2 fruit fly cellular contexts compared by ENCODE assay signal in the genomic region with DNA sequence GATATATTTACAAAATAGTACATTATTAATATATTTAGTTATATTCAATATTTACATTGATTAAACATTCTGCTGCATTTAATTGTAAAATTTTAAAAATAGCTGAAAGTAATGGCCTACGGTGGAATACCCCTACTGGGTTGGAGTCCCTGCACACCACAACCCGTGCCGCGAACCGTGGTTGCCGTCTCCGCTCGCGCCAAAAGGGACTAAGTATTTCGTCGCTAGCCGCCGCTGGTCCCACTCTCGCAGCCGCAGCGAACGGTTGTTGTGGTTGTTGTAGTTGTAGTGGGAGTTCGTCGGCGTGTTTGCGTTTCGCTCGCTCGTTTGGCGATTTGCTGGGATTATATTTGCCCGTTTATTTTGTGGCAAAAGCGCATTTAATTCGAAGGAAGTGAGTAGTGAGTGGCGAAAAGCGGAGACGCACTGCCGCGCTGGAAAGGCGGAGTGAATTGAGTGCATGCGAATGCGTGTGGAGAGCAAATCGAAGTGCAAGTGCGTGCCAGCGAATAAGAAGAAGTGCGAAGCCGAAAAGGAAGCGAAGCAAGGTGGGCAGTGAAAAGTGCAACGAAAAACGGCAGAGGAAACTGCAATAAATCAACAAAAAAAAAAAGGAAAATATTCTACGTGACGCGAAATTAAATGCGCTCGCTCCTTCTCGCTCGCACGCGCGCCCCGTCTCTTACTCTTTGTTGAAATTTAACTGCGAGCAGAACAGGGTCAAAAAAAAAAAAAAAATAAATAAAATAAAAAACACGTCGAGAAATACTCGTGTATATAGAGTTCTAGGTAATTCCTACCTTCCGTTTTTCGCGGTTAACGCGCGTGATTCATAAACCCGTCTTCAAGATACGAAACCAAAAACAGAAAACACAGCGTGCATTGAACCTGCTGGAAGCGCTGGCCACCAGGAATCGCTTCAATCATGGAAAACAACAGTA.
TF ChIP-seq lines count a peak whose summit lies in the region.

cindr (plus strand) TSS at position 272 of the 941 bp plus-strand sequence.

TF ChIP-seq in whole organism, embryonic, 481 proteins besides CTCF, POLR2A, EP300 and RAD21 (continued from another document and continues in another):
- TF ChIP-seq CG13287 (GFP tag; IDR thresholded peaks at IDR 0.05; lab: Robert Waterston, UW; ENCODE audit: partially characterized antibody) (peak; percentile 54; the same call in 1 of the 2 replicates), Fer3 (tag; optimal IDR thresholded peaks at IDR 0.05; lab: Kevin White, UChicago) (peak; percentile 2), abd-A (tag; optimal IDR thresholded peaks at IDR 0.05; lab: Kevin White, UChicago) (peak; percentile 47), CG8290 (GFP tag; optimal IDR thresholded peaks at IDR 0.05; lab: Kevin White, UChicago) (peak; percentile 67), CG8290 (tag; optimal IDR thresholded peaks at IDR 0.05; lab: Kevin White, UChicago) (peak; percentile 9 to 93), Sry-δ (GFP tag; optimal IDR thresholded peaks at IDR 0.05; lab: Kevin White, UChicago) (peak; percentile 60), Sox102F (GFP tag; optimal IDR thresholded peaks at IDR 0.05; lab: Kevin White, UChicago) (peak; percentile 13), pros (GFP tag; optimal IDR thresholded peaks at IDR 0.05; lab: Kevin White, UChicago) (peak; percentile 26), vvl (GFP tag; IDR thresholded peaks at IDR 0.05; lab: Robert Waterston, UW) (peak; percentile 36), Hr51 (GFP tag; optimal IDR thresholded peaks at IDR 0.05; lab: Kevin White, UChicago) (peak; percentile 26 to 28), scrt (GFP tag; optimal IDR thresholded peaks at IDR 0.05; lab: Kevin White, UChicago) (peak; percentile 40), Sry-β (GFP tag; optimal IDR thresholded peaks at IDR 0.05; lab: Kevin White, UChicago) (peak; percentile 72), fd102C (GFP tag; optimal IDR thresholded peaks at IDR 0.05; lab: Kevin White, UChicago) (no peak), CG5953 (GFP tag; IDR thresholded peaks at IDR 0.05; lab: Robert Waterston, UW) (no peak), CG2199 (GFP tag; IDR thresholded peaks at IDR 0.05; lab: Robert Waterston, UW) (0 out of 3 replicates have a peak, but pooled peaks have one; percentile 62), CG7786 (GFP tag; optimal IDR thresholded peaks at IDR 0.05; lab: Kevin White, UChicago) (peak; percentile 48), ken (GFP tag; IDR thresholded peaks at IDR 0.05; lab: Robert Waterston, UW) (peak; percentile 63; the same call in 2 of the 3 replicates), gce (GFP tag; IDR thresholded peaks at IDR 0.05; lab: Robert Waterston, UW) (no peak; the same call in 1 of the 3 replicates), CG12155 (GFP tag; optimal IDR thresholded peaks at IDR 0.05; lab: Kevin White, UChicago) (peak; percentile 77), Myb (GFP tag; optimal IDR thresholded peaks at IDR 0.05; lab: Kevin White, UChicago) (peak; percentile 70), ems (GFP tag; optimal IDR thresholded peaks at IDR 0.05; lab: Kevin White, UChicago) (peak; percentile 14), luna (GFP tag; optimal IDR thresholded peaks at IDR 0.05; lab: Kevin White, UChicago) (no peak), Dip2 (GFP tag; IDR thresholded peaks at IDR 0.05; lab: Robert Waterston, UW) (no peak), PHDP (tag; optimal IDR thresholded peaks at IDR 0.05; lab: Kevin White, UChicago) (no peak), sug (tag; optimal IDR thresholded peaks at IDR 0.05; lab: Kevin White, UChicago) (peak; percentile 61), CG34376 (GFP tag; optimal IDR thresholded peaks at IDR 0.05; lab: Kevin White, UChicago) (peak; percentile 51), aop (GFP tag; IDR thresholded peaks at IDR 0.05; lab: Robert Waterston, UW) (no peak), CG10979 (tag; optimal IDR thresholded peaks at IDR 0.05; lab: Kevin White, UChicago) (peak; percentile 14), CG1792 (GFP tag; optimal IDR thresholded peaks at IDR 0.05; lab: Kevin White, UChicago) (no peak), Lhr (GFP tag; optimal IDR thresholded peaks at IDR 0.05; lab: Kevin White, UChicago) (peak; percentile 98), corto (GFP tag; optimal IDR thresholded peaks at IDR 0.05; lab: Kevin White, UChicago) (no peak), CG10543 (GFP tag; optimal IDR thresholded peaks at IDR 0.05; lab: Kevin White, UChicago) (peak; percentile 59), sqz (GFP tag; optimal IDR thresholded peaks at IDR 0.05; lab: Kevin White, UChicago) (peak; percentile 81), CrebB (tag; optimal IDR thresholded peaks at IDR 0.05; lab: Kevin White, UChicago) (peak; percentile 39), Six4 (GFP tag; optimal IDR thresholded peaks at IDR 0.05; lab: Kevin White, UChicago) (no peak), sens (GFP tag; lab: Kevin White, UChicago) (peak; percentile 74), CG12104 (GFP tag; optimal IDR thresholded peaks at IDR 0.05; lab: Kevin White, UChicago) (no peak), tap (tag; optimal IDR thresholded peaks at IDR 0.05; lab: Kevin White, UChicago) (peak; percentile 15), CG9817 (tag; optimal IDR thresholded peaks at IDR 0.05; lab: Kevin White, UChicago) (peak; percentile 55), crol (GFP tag; IDR thresholded peaks at IDR 0.05; lab: Robert Waterston, UW) (no peak), CG7745 (tag; optimal IDR thresholded peaks at IDR 0.05; lab: Kevin White, UChicago) (peak; percentile 34), CG7271 (tag; optimal IDR thresholded peaks at IDR 0.05; lab: Kevin White, UChicago) (no peak), lola (GFP tag; optimal IDR thresholded peaks at IDR 0.05; lab: Kevin White, UChicago) (peak in 1 of 3 experiments; percentile 15), inv (GFP tag; IDR thresholded peaks at IDR 0.05; lab: Robert Waterston, UW; ENCODE audit: partially characterized antibody) (peak; percentile 37; the same call in 1 of the 2 replicates), CG2129 (GFP tag; IDR thresholded peaks at IDR 0.05; lab: Robert Waterston, UW; ENCODE audit: partially characterized antibody) (no peak), Atf6 (GFP tag; IDR thresholded peaks at IDR 0.05; lab: Robert Waterston, UW) (peak; percentile 57; the same call in 1 of the 2 replicates), NK7.1 (GFP tag; optimal IDR thresholded peaks at IDR 0.05; lab: Kevin White, UChicago) (no peak), org-1 (GFP tag; optimal IDR thresholded peaks at IDR 0.05; lab: Kevin White, UChicago) (no peak), Mes4 (GFP tag; optimal IDR thresholded peaks at IDR 0.05; lab: Kevin White, UChicago) (no peak), CG6813 (GFP tag; optimal IDR thresholded peaks at IDR 0.05; lab: Kevin White, UChicago) (no peak), CG12299 (tag; optimal IDR thresholded peaks at IDR 0.05; lab: Kevin White, UChicago) (no peak), CG32772 (GFP tag; IDR thresholded peaks at IDR 0.05; lab: Robert Waterston, UW) (no peak), twi (tag; optimal IDR thresholded peaks at IDR 0.05; lab: Kevin White, UChicago) (no peak), Ets97D (GFP tag; optimal IDR thresholded peaks at IDR 0.05; lab: Kevin White, UChicago) (peak; percentile 81), fru (optimal IDR thresholded peaks at IDR 0.05; lab: Kevin White, UChicago) (no peak), CG1603 (tag; optimal IDR thresholded peaks at IDR 0.05; lab: Kevin White, UChicago) (peak; percentile 91), kni (GFP tag; optimal IDR thresholded peaks at IDR 0.05; lab: Kevin White, UChicago) (peak; percentile 70), CG11456 (GFP tag; IDR thresholded peaks at IDR 0.05; lab: Robert Waterston, UW) (peak; percentile 73; the same call in 2 of the 3 replicates), unpg (GFP tag; optimal IDR thresholded peaks at IDR 0.05; lab: Kevin White, UChicago) (no peak)

TF ChIP-seq in whole organism, prepupa, 60 proteins besides CTCF, POLR2A, EP300 and RAD21 (continued from another document):
- TF ChIP-seq CG10669 (GFP tag; optimal IDR thresholded peaks at IDR 0.05; lab: Kevin White, UChicago) (no peak), CG6276 (GFP tag; optimal IDR thresholded peaks at IDR 0.05; lab: Kevin White, UChicago) (peak; percentile 26), acj6 (GFP tag; optimal IDR thresholded peaks at IDR 0.05; lab: Kevin White, UChicago) (no peak), CG16779 (tag; optimal IDR thresholded peaks at IDR 0.05; lab: Kevin White, UChicago) (peak; percentile 60), fd85E (GFP tag; optimal IDR thresholded peaks at IDR 0.05; lab: Kevin White, UChicago) (no peak), CG3919 (GFP tag; optimal IDR thresholded peaks at IDR 0.05; lab: Kevin White, UChicago) (peak; percentile 16), lz (GFP tag; optimal IDR thresholded peaks at IDR 0.05; lab: Kevin White, UChicago) (peak; percentile 6), CG8319 (GFP tag; optimal IDR thresholded peaks at IDR 0.05; lab: Kevin White, UChicago) (no peak), Hr4 (GFP tag; optimal IDR thresholded peaks at IDR 0.05; lab: Kevin White, UChicago) (peak; percentile 13), Ets21C (GFP tag; optimal IDR thresholded peaks at IDR 0.05; lab: Kevin White, UChicago) (no peak), CG31627 (GFP tag; optimal IDR thresholded peaks at IDR 0.05; lab: Kevin White, UChicago) (peak; percentile 10), CG8632 (GFP tag; optimal IDR thresholded peaks at IDR 0.05; lab: Kevin White, UChicago) (no peak)
